Worm (Caenorhabditis elegans) whole organism, L1 larva: ENCODE data around the gene F15E6.5.

Experiments used
- C04F5.9 ChIP-seq: sonication (generic microtip); optimal IDR thresholded peaks from 2 replicates; lab custom pipeline; 2016; ENCODE audit warnings: missing genetic modification characterization, missing compliant biosample characterization
- F16B12.6 ChIP-seq: fragments of 150-350 bp; optimal IDR thresholded peaks from 2 replicates; lab custom pipeline; 2014; ENCODE audit warnings: missing biosample characterization, missing genetic modification characterization
- aha-1 ChIP-seq: fragments of 150-350 bp; optimal IDR thresholded peaks from 2 replicates; lab custom pipeline; 2014; ENCODE audit warnings: missing biosample characterization, missing genetic modification characterization
- efl-3 ChIP-seq: fragments of 200-800 bp; sonication (Bioruptor generic); optimal IDR thresholded peaks from 2 replicates; lab custom pipeline; 2018; ENCODE audit warnings: mild to moderate bottlenecking, missing genetic modification characterization, missing compliant biosample characterization
- fos-1 ChIP-seq: fragments of 150-350 bp; optimal IDR thresholded peaks from 2 replicates; lab custom pipeline; 2014; ENCODE audit warnings: missing biosample characterization, missing genetic modification characterization
- lin-35 ChIP-seq, 2 experiments: fragments of 150-350 bp; optimal IDR thresholded peaks; 2 replicates each; lab custom pipeline; 2014; ENCODE audit warnings: missing biosample characterization in 2 of 2, missing genetic modification characterization in 2 of 2, missing genetic modification reagents in 2 of 2
- mdl-1 ChIP-seq, 2 experiments: fragments of 150-350 bp; optimal IDR thresholded peaks; 2 replicates each; lab custom pipeline; 2014 to 2017; ENCODE audit warnings: missing biosample characterization in 2 of 2, missing genetic modification characterization in 2 of 2, inconsistent platforms in 1 of 2
- mep-1 ChIP-seq: fragments of 150-350 bp; optimal IDR thresholded peaks from 2 replicates; lab custom pipeline; 2014; ENCODE audit warnings: missing biosample characterization, missing genetic modification characterization
- nhr-11 ChIP-seq: fragments of 150-350 bp; optimal IDR thresholded peaks from 2 replicates; lab custom pipeline; 2014; ENCODE audit warnings: missing biosample characterization, missing genetic modification characterization
- nhr-90 ChIP-seq: sonication (generic microtip); optimal IDR thresholded peaks from 2 replicates; lab custom pipeline; 2016; ENCODE audit warnings: mild to moderate bottlenecking, missing genetic modification characterization, missing compliant biosample characterization; ENCODE audit not compliant: poor library complexity
- skn-1 ChIP-seq: fragments of 150-350 bp; optimal IDR thresholded peaks from 2 replicates; lab custom pipeline; 2014; ENCODE audit warnings: missing biosample characterization, missing genetic modification characterization
- ztf-4 ChIP-seq: fragments of 150-350 bp; optimal IDR thresholded peaks from 2 replicates; lab custom pipeline; 2014; ENCODE audit warnings: missing biosample characterization, missing genetic modification characterization

DNA sequence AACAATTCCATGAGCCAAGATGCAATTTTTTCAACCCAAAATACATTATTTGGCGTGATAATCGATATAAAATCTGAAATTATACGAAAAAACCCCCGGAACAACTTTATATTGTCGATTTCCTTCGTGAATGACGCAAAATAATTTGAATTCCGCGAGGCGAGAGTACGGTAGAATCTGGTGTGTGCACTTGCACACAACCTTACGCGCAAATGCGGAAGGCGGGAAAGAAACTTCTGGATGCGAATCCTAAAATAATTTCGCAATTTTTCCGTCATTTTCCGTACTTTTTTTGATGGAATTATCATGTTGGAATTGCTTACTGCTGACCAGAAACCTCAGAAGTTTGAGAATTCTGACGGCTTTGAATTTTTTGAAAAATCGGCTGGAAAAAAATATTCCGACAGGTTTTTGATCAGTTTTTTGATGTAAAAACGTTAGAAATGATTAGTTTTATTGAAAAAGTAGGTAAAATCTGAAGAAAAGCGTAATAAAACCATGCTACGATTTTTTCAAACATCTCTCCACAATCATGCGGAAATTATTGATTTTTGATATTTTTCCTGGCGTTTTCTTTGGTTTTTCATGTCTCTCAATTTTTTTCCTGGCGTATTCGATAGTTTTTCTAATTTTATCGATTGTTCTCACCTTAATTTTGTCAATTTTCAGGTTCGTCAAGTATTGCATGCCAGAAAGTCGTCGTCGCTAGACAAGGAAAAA, 18.0 kb downstream of the F15E6.5 start, which contains the start of gene set-9:
- TF ChIP-seq mep-1 (tag; lab: Kevin White, UChicago) (no peak), C04F5.9 (tag; lab: Kevin White, UChicago) (no peak), fos-1 (tag; lab: Kevin White, UChicago) (no peak), nhr-11 (tag; lab: Kevin White, UChicago) (no peak), mdl-1 (tag; optimal IDR thresholded peaks at IDR 0.05; lab: Kevin White, UChicago) (no peak), nhr-90 (tag; lab: Kevin White, UChicago) (no peak), aha-1 (no peak), lin-35 (GFP tag; optimal IDR thresholded peaks at IDR 0.05; lab: Kevin White, UChicago) (no peak), efl-3 (GFP tag; lab: Kevin White, UChicago) (no peak), F16B12.6 (no peak), ztf-4 (tag; lab: Kevin White, UChicago) (no peak), skn-1 (tag; lab: Kevin White, UChicago) (no peak)
